Fruit fly (Drosophila melanogaster) Kc167 (cell line): Measurements from ENCODE around the gene Mis12.

Source experiments
- h ChIP-seq: fragments of >200 bp; optimal IDR thresholded peaks from 3 replicates; lab custom pipeline; 2018; ENCODE audit warnings: missing external identifiers
- insv ChIP-seq: fragments of >200 bp; optimal IDR thresholded peaks from 3 replicates; lab custom pipeline; 2018; ENCODE audit warnings: missing external identifiers
- psq ChIP-seq: fragments of >200 bp; optimal IDR thresholded peaks from 2 replicates; lab custom pipeline; 2017; ENCODE audit warnings: missing external identifiers
- ttk ChIP-seq: sonication (Bioruptor generic); optimal IDR thresholded peaks from 2 replicates; lab custom pipeline; 2017; ENCODE audit warnings: missing external identifiers

- TF ChIP-seq psq (no peak), insv (no peak), h (lab: Kevin White, UChicago) (no peak), ttk (lab: Kevin White, UChicago) (no peak)
These were observed 7.0 kb upstream of the Mis12 start for dm6 chr3L:6975875-6976274.
